Worm (Caenorhabditis elegans): ENCODE measurements around the gene Y54G2A.26.

ce11 chrIV:3014610-3015009 is 19.3 kb upstream of the Y54G2A.26 start:
- no peak for TF ChIP-seq him-1 (tag; optimal IDR thresholded peaks at IDR 0.05)
- no peak for TF ChIP-seq dao-5 (tag; optimal IDR thresholded peaks at IDR 0.05)
- TF ChIP-seq W03F9.2 (tag; optimal IDR thresholded peaks at IDR 0.05), result no peak

All from whole organism, L4/young adult.